Worm (Caenorhabditis elegans): ENCODE results near the gene col-140.

col-140 gene

ce11 chrV:5842507-5843144 lies 6.0 kb upstream of the col-140 start (continued):
- TF ChIP-seq F23B12.7 (tag; optimal IDR thresholded peaks at IDR 0.05; ENCODE audit: insufficient read depth) (no peak), tbx-9 (tag; optimal IDR thresholded peaks at IDR 0.05; ENCODE audit: borderline replicate concordance) (no peak), F57A8.1 (GFP tag; optimal IDR thresholded peaks at IDR 0.05) (no peak), D2030.7 (GFP tag; IDR thresholded peaks at IDR 0.05) (no peak), snpc-4 (GFP tag; optimal IDR thresholded peaks at IDR 0.05) (no peak), snpc-4 (tag; optimal IDR thresholded peaks at IDR 0.05) (no peak), Y67H2A.10 (GFP tag; conservative IDR thresholded peaks at IDR 0.05) (no peak), lin-35 (GFP tag; optimal IDR thresholded peaks at IDR 0.05) (no peak), hmg-20 (GFP tag; IDR thresholded peaks at IDR 0.05) (peak; percentile 38; the same call in 1 of the 2 replicates), repo-1 (tag; optimal IDR thresholded peaks at IDR 0.05) (peak; percentile 18), xnd-1 (tag; optimal IDR thresholded peaks at IDR 0.05) (no peak), snpc-1.3 (tag; optimal IDR thresholded peaks at IDR 0.05; ENCODE audit: insufficient read depth) (no peak), rec-8 (tag; optimal IDR thresholded peaks at IDR 0.05) (no peak), hsf-1 (GFP tag; IDR thresholded peaks at IDR 0.05) (no peak), ztf-22 (GFP tag; optimal IDR thresholded peaks at IDR 0.05) (no peak), him-1 (tag; optimal IDR thresholded peaks at IDR 0.05) (no peak), nhr-90 (tag; optimal IDR thresholded peaks at IDR 0.05) (no peak), F52B5.7 (tag; optimal IDR thresholded peaks at IDR 0.05) (peak; percentile 50), bed-1 (GFP tag; IDR thresholded peaks at IDR 0.05) (no peak), F22D6.2 (tag; optimal IDR thresholded peaks at IDR 0.05) (no peak), rpc-1 (optimal IDR thresholded peaks at IDR 0.05) (no peak), rpc-1 (tag; optimal IDR thresholded peaks at IDR 0.05) (no peak), ztf-26 (tag; optimal IDR thresholded peaks at IDR 0.05) (no peak), ceh-27 (GFP tag; optimal IDR thresholded peaks at IDR 0.05) (no peak), dpl-1 (GFP tag; optimal IDR thresholded peaks at IDR 0.05) (no peak), ZK185.1 (tag; optimal IDR thresholded peaks at IDR 0.05; ENCODE audit: poor library complexity, severe bottlenecking) (no peak), sptf-2 (GFP tag; optimal IDR thresholded peaks at IDR 0.05) (no peak), akir-1 (GFP tag; optimal IDR thresholded peaks at IDR 0.05) (no peak), F55B11.4 (tag; optimal IDR thresholded peaks at IDR 0.05; ENCODE audit: borderline replicate concordance, insufficient read depth) (no peak), lag-1 (GFP tag; IDR thresholded peaks at IDR 0.05) (no peak), mcd-1 (GFP tag; IDR thresholded peaks at IDR 0.05) (no peak), hlh-12 (tag; optimal IDR thresholded peaks at IDR 0.05) (no peak), B0035.1 (tag; optimal IDR thresholded peaks at IDR 0.05) (no peak), nhr-179 (tag; optimal IDR thresholded peaks at IDR 0.05) (no peak), hrde-1 (tag; optimal IDR thresholded peaks at IDR 0.05; ENCODE audit: borderline replicate concordance) (no peak), zim-3 (tag; optimal IDR thresholded peaks at IDR 0.05) (no peak), lin-40 (tag; optimal IDR thresholded peaks at IDR 0.05) (no peak), cebp-1 (GFP tag; IDR thresholded peaks at IDR 0.05) (peak; percentile 74), cebp-1 (tag; optimal IDR thresholded peaks at IDR 0.05) (peak; percentile 82), F33H1.4 (GFP tag; IDR thresholded peaks at IDR 0.05) (no peak), nfya-1 (tag; optimal IDR thresholded peaks at IDR 0.05; ENCODE audit: borderline replicate concordance, insufficient read depth) (no peak), lsy-27 (tag; optimal IDR thresholded peaks at IDR 0.05; ENCODE audit: borderline replicate concordance, insufficient read depth) (no peak), efl-1 (GFP tag; optimal IDR thresholded peaks at IDR 0.05) (no peak), F10E7.11 (tag; optimal IDR thresholded peaks at IDR 0.05) (no peak), snpc-1.1 (tag; optimal IDR thresholded peaks at IDR 0.05; ENCODE audit: insufficient read depth) (no peak), ceh-58 (GFP tag; IDR thresholded peaks at IDR 0.05) (no peak), attf-3 (GFP tag; conservative IDR thresholded peaks at IDR 0.05) (0 out of 2 replicates have a peak, but pooled peaks have one; percentile 9)

Measured in whole organism, young adult.